Worm (Caenorhabditis elegans) whole organism, midembryonic: ENCODE measurements around the gene gly-13.

Source experiments
- T22C8.4 ChIP-seq: fragments of 200-800 bp; sonication (Bioruptor generic); IDR thresholded peaks from 2 replicates; pipeline ENCODE4 v1.3.6; 2022; ENCODE audit warnings: missing genetic modification characterization, missing compliant biosample characterization
- cog-1 ChIP-seq: sonication (generic microtip); optimal IDR thresholded peaks from 2 replicates; lab custom pipeline; 2016; ENCODE audit warnings: missing genetic modification characterization, missing compliant biosample characterization
- flt-1 ChIP-seq: fragments of 200-800 bp; sonication (Bioruptor generic); IDR thresholded peaks from 2 replicates; pipeline ENCODE4 v1.3.6; 2022; ENCODE audit warnings: missing genetic modification characterization, missing compliant biosample characterization
- klf-2 ChIP-seq: fragments of 200-800 bp; sonication (Bioruptor generic); conservative IDR thresholded peaks from 2 replicates; pipeline ENCODE4 v1.3.6; 2022; ENCODE audit warnings: missing genetic modification reagents, missing genetic modification characterization, missing compliant biosample characterization
- med-1 ChIP-seq: sonication (generic microtip); optimal IDR thresholded peaks from 2 replicates; lab custom pipeline; 2017; ENCODE audit warnings: missing genetic modification characterization, mild to moderate bottlenecking, missing compliant biosample characterization, antibody characterized with exemption, missing genetic modification reagents; ENCODE audit not compliant: insufficient read depth
- ref-1 ChIP-seq: fragments of 200-800 bp; sonication (Bioruptor generic); conservative IDR thresholded peaks from 2 replicates; pipeline ENCODE4 v1.3.6; 2022; ENCODE audit warnings: missing genetic modification reagents, missing genetic modification characterization, missing compliant biosample characterization
- tab-1 ChIP-seq: fragments of 200-800 bp; sonication (Bioruptor generic); IDR thresholded peaks from 2 replicates; pipeline ENCODE4 v1.3.6; 2022; ENCODE audit warnings: missing genetic modification characterization, missing compliant biosample characterization
- ztf-23 ChIP-seq: fragments of 200-800 bp; sonication (Bioruptor generic); IDR thresholded peaks from 2 replicates; pipeline ENCODE4 v1.3.6; 2022; ENCODE audit warnings: missing genetic modification reagents, missing genetic modification characterization, missing compliant biosample characterization
- ztf-29 ChIP-seq: fragments of 200-800 bp; sonication (Bioruptor generic); IDR thresholded peaks from 2 replicates; pipeline ENCODE4 v1.3.6; 2022; ENCODE audit warnings: missing genetic modification reagents, missing genetic modification characterization, missing compliant biosample characterization

gly-13 gene

DNA sequence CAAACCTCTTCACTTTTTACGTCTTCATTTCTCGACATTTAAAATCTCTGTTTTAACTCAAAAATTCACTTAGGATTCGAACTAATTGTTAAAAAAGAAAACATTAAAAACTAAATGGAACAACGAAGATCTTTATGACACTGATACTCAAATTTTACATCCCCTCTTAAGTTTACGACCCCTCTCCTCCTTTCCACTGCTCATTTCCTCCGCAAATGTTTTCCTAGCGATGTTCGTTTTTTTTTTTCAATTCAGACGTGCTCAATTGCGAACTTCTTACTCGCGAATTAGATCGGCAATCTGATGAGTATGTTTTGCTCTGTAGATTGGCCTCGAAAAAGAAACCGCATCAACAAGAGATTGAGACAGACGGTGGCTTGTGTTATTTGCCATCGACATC lies 6.3 kb upstream of the gly-13 start:
- TF ChIP-seq T22C8.4 (GFP tag; lab: Robert Waterston, UW) (no peak), tab-1 (GFP tag; lab: Robert Waterston, UW) (no peak), cog-1 (tag; lab: Kevin White, UChicago) (no peak), ztf-29 (no peak), flt-1 (GFP tag; lab: Robert Waterston, UW) (no peak), med-1 (GFP tag; lab: Kevin White, UChicago) (no peak), klf-2 (no peak), ref-1 (GFP tag; lab: Robert Waterston, UW) (no peak), ztf-23 (no peak)

DNA sequence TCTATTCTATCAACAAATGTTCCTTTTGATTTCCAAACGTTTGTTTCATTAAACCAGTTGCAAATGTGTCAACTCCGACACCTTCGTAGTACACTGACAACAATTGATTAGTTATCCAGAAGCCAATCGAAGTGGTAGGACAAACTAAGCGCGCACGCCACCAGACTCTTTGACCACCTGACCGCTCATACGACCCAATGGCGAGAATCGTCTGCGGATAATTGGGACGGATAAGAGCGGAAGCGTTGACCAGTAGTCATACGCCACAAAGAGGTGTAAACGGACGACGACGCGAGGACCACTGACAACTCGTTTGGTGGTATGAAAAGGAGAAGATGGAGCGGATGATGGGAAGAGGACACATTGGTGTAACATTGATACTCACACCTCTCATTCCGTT lies 4.0 kb upstream of the gly-13 start:
- no peak for TF ChIP-seq cog-1 (tag; lab: Kevin White, UChicago)
- no peak for TF ChIP-seq T22C8.4 (GFP tag; lab: Robert Waterston, UW)
- no peak for TF ChIP-seq ztf-23
- TF ChIP-seq flt-1 (GFP tag; lab: Robert Waterston, UW) = no peak
- TF ChIP-seq ztf-29 = no peak
- TF ChIP-seq med-1 (GFP tag; lab: Kevin White, UChicago) = no peak
- TF ChIP-seq tab-1 (GFP tag; lab: Robert Waterston, UW) = no peak
- TF ChIP-seq klf-2 = no peak
- no peak for TF ChIP-seq ref-1 (GFP tag; lab: Robert Waterston, UW)

DNA sequence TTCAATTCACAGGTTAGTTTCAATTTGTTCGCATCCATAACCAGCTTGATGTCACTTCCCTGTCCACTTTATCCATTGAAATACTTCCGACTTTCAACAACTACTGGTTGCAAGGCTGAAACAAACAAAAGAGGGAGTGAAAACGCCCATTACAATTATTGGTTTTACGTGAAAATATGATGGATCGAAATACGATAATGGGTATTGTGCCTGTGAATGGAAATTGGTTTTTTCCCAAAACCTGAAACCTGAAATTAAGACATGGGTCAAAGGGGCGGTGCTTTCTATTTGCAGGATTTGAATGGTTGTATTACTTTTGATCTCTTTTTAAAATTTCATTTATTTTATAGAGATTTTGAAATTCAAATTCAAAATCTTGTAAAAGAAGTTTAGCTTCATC lies 2.4 kb upstream of the gly-13 start, which contains the start of gene B0416.2:
TSS of gene B0416.2 (plus strand) at position 301 of the 400 bp plus-strand sequence.
- TF ChIP-seq med-1 (GFP tag; lab: Kevin White, UChicago) (no peak), ref-1 (GFP tag; lab: Robert Waterston, UW) (no peak), cog-1 (tag; lab: Kevin White, UChicago) (no peak), klf-2 (no peak), flt-1 (GFP tag; lab: Robert Waterston, UW) (no peak), ztf-23 (no peak), tab-1 (GFP tag; lab: Robert Waterston, UW) (no peak), T22C8.4 (GFP tag; lab: Robert Waterston, UW) (no peak)

DNA sequence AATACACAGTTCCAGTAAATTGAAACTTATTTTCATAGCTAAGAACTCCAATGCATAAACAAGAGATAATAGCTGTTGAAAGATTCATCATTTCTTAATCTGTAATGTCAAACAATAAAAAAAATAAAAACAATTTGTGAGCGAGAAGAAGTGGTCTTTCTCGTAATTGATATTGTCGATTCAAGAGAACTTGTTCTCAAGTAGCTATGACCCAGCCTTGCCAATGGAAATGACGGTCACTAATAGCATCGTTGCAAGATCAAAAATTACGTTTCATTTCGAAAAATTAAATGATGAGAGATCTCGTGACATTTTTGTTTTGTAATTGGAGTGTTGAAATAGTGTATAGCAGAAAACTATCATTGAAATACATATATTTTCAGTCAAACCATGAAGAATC lies 1.4 kb upstream of the gly-13 start, which contains the start of gene B0416.7:
TSS of gene B0416.7 (minus strand) at position 101 of the 400 bp plus-strand sequence.
- TF ChIP-seq T22C8.4 (GFP tag; lab: Robert Waterston, UW) (no peak), ztf-29 (no peak), cog-1 (tag; lab: Kevin White, UChicago) (no peak), flt-1 (GFP tag; lab: Robert Waterston, UW) (no peak), med-1 (GFP tag; lab: Kevin White, UChicago) (no peak), klf-2 (no peak), tab-1 (GFP tag; lab: Robert Waterston, UW) (no peak), ztf-23 (no peak), ref-1 (GFP tag; lab: Robert Waterston, UW) (no peak)

DNA sequence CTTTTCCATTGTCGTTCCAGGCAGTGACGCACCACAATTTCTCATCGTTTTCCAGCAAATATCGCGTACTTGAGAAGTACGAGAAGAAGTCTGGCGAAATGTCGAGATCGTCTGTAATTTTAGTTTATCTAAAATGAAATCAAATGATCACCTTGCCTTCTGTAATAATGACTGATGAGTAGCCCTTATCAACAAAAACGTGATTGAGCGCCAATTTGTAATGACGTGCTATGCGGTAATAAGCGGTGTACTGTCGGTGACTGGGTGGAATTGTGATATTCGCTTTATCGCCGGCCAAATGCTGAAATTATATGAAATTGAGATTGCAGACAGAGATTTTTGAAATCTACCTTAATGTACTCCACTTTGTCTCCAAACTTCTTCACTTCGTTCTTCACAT lies 951 bp downstream of the gly-13 start:
- TF ChIP-seq med-1 (GFP tag; lab: Kevin White, UChicago) = no peak
- no peak for TF ChIP-seq tab-1 (GFP tag; lab: Robert Waterston, UW)
- no peak for TF ChIP-seq ztf-29
- TF ChIP-seq ref-1 (GFP tag; lab: Robert Waterston, UW) = no peak
- TF ChIP-seq cog-1 (tag; lab: Kevin White, UChicago) = no peak
- TF ChIP-seq flt-1 (GFP tag; lab: Robert Waterston, UW) = no peak
- no peak for TF ChIP-seq T22C8.4 (GFP tag; lab: Robert Waterston, UW)
- TF ChIP-seq ztf-23 = no peak
- no peak for TF ChIP-seq klf-2

DNA sequence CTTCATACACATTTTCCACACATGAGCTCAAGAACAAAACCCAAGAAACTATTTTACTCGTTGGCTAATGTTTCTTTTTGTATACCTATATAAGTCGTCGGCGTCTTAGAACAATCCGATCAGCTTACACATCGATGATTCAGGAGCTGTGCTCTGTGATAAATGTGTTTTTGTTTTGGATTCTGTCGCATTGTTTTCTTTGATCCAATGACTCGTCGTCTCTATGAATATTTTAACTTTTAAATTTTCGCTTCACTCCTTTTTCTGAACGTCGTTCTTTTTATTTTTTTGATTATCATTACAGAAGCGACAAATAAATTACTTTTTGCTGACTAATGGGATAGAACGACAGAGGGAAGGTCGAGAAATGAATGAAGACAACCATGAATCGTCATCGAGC lies 5.1 kb downstream of the gly-13 start, which contains the start of gene B0416.3:
TSS of gene B0416.3 (plus strand) at position 301 of the 400 bp plus-strand sequence.
- TF ChIP-seq klf-2 = no peak
- no peak for TF ChIP-seq ztf-29
- TF ChIP-seq flt-1 (GFP tag; lab: Robert Waterston, UW) = no peak
- TF ChIP-seq tab-1 (GFP tag; lab: Robert Waterston, UW) = no peak
- TF ChIP-seq cog-1 (tag; lab: Kevin White, UChicago) = no peak
- no peak for TF ChIP-seq ref-1 (GFP tag; lab: Robert Waterston, UW)
- no peak for TF ChIP-seq med-1 (GFP tag; lab: Kevin White, UChicago)
- TF ChIP-seq T22C8.4 (GFP tag; lab: Robert Waterston, UW) = no peak
- no peak for TF ChIP-seq ztf-23

DNA sequence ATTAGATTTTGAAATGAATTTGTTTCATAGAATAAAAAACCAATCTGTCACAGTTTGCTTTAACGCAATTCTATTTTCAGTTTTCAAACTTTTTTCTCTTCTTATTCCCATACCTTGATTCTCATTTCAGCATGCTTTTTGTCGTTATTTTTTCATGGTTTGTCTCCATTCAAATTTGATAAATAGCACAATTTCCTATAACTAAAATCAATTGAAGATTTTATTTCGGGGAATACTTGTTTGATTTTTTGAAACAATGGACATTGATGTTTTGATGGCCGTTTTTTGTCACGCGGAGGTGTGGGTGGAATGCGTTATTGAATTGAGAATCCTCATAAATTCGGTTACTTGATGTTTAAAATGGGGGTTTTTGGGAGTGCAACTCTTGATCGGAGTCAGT lies 13.4 kb downstream of the gly-13 start, which contains the start of gene B0416.11:
TSS of gene B0416.11 (minus strand) at position 101 of the 400 bp plus-strand sequence.
- TF ChIP-seq T22C8.4 (GFP tag; lab: Robert Waterston, UW) = no peak
- no peak for TF ChIP-seq ztf-29
- no peak for TF ChIP-seq med-1 (GFP tag; lab: Kevin White, UChicago)
- TF ChIP-seq cog-1 (tag; lab: Kevin White, UChicago) = no peak
- no peak for TF ChIP-seq tab-1 (GFP tag; lab: Robert Waterston, UW)
- no peak for TF ChIP-seq klf-2
- no peak for TF ChIP-seq ztf-23
- no peak for TF ChIP-seq ref-1 (GFP tag; lab: Robert Waterston, UW)
- TF ChIP-seq flt-1 (GFP tag; lab: Robert Waterston, UW) = no peak

DNA sequence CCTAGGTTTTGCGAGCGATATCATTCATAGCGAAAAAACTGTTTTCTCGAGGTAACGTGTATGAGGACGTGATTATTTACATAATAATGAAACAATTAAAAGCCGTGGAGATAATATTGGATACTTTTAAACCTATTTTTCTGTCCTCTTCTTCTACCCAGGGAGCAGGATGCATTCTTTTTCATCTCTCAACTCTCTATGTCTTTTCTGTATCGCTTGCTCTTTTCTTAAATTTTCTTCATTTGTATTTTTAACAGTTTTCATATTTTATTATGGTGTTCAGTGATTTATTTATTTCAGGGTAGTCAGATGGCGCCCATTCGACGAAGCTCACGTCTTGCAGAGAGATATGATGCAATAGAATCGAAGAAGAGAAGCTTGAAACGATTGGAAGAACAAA lies 17.8 kb downstream of the gly-13 start, which contains the start of gene B0416.4:
TSS of gene B0416.4 (plus strand) at position 301 of the 400 bp plus-strand sequence.
- TF ChIP-seq flt-1 (GFP tag; lab: Robert Waterston, UW) (no peak), cog-1 (tag; lab: Kevin White, UChicago) (no peak), ref-1 (GFP tag; lab: Robert Waterston, UW) (no peak), med-1 (GFP tag; lab: Kevin White, UChicago) (no peak), tab-1 (GFP tag; lab: Robert Waterston, UW) (no peak), ztf-29 (no peak), ztf-23 (no peak), klf-2 (no peak), T22C8.4 (GFP tag; lab: Robert Waterston, UW) (no peak)

DNA sequence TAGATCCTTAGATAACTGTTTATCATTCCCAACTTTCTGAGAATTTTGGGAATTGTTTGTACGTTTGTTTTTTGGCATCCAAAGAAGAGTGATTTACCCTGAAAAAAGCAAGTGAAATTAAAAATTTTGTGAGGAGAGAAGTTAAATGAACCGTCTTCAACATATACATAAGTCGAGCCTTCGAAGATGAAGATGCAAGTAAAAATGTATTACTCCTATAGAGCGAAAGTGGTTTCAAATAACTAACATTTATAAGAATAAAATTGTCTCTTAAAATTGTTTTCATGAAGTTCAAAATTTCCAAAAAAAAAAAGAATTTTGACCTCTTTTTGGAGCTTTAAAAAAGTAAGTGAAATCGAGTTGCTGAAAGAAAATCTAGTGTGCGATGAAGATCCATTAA lies 21.8 kb downstream of the gly-13 start, which contains the start of gene B0416.10:
TSS of gene B0416.10 (minus strand) at position 101 of the 400 bp plus-strand sequence.
- TF ChIP-seq ztf-29 = no peak
- no peak for TF ChIP-seq cog-1 (tag; lab: Kevin White, UChicago)
- no peak for TF ChIP-seq med-1 (GFP tag; lab: Kevin White, UChicago)
- TF ChIP-seq ref-1 (GFP tag; lab: Robert Waterston, UW) = no peak
- TF ChIP-seq tab-1 (GFP tag; lab: Robert Waterston, UW) = no peak
- no peak for TF ChIP-seq flt-1 (GFP tag; lab: Robert Waterston, UW)
- no peak for TF ChIP-seq T22C8.4 (GFP tag; lab: Robert Waterston, UW)
